Fruit fly (Drosophila melanogaster) whole organism, embryonic: ENCODE results near the gene p115.
A peak's percentile ranks its signal among the peaks of the same experiment; 100 is the strongest.

Experiments
- Awh ChIP-seq: fragments of 200-800 bp; sonication (Bioruptor generic); IDR thresholded peaks from 2 replicates; pipeline ENCODE4, ENCODE4 v1.3.6; 2022; ENCODE audit warnings: missing biosample characterization, missing genetic modification characterization
- Blimp-1 ChIP-seq: fragments of 200-800 bp; sonication (Bioruptor generic); optimal IDR thresholded peaks from 3 replicates; lab custom pipeline; 2018; ENCODE audit warnings: missing biosample characterization, missing genetic modification characterization, mild to moderate bottlenecking, moderate library complexity, missing genetic modification reagents
- CG10321 ChIP-seq: fragments of 200-800 bp; sonication (Bioruptor generic); IDR thresholded peaks from 2 replicates; pipeline ENCODE4 v1.3.6; 2022; ENCODE audit warnings: missing biosample characterization, missing genetic modification characterization
- CG10959 ChIP-seq: fragments of 200-800 bp; sonication (Bioruptor generic); IDR thresholded peaks from 2 replicates; pipeline ENCODE4 v1.3.6; 2022; ENCODE audit warnings: missing biosample characterization, missing genetic modification characterization
- CG11456 ChIP-seq: fragments of 200-800 bp; sonication (Bioruptor generic); IDR thresholded peaks from 3 replicates; pipeline ENCODE4 v1.3.6; 2022; ENCODE audit warnings: missing biosample characterization, missing genetic modification characterization
- CG11695 ChIP-seq: fragments of 200-800 bp; sonication (Bioruptor generic); IDR thresholded peaks from 3 replicates; pipeline ENCODE4 v1.3.6; 2022; ENCODE audit warnings: missing biosample characterization, missing genetic modification characterization
- CG13123 ChIP-seq: fragments of 200-800 bp; sonication (Bioruptor generic); optimal IDR thresholded peaks from 2 replicates; lab custom pipeline; 2016; ENCODE audit warnings: missing biosample characterization, missing genetic modification characterization
- CG13624 ChIP-seq: fragments of 200-800 bp; sonication (Bioruptor generic); optimal IDR thresholded peaks from 2 replicates; lab custom pipeline; 2016; ENCODE audit warnings: missing biosample characterization, missing genetic modification characterization
- CG14667 ChIP-seq: fragments of 200-800 bp; sonication (Bioruptor generic); IDR thresholded peaks from 2 replicates; pipeline ENCODE4 v1.3.6; 2022; ENCODE audit warnings: missing biosample characterization, missing genetic modification characterization
- CG15601 ChIP-seq: fragments of 200-800 bp; sonication (Bioruptor generic); optimal IDR thresholded peaks from 3 replicates; lab custom pipeline; 2019; ENCODE audit warnings: missing biosample characterization, mild to moderate bottlenecking, missing genetic modification characterization, moderate library complexity
- CG16779 ChIP-seq: fragments of 200-800 bp; sonication (Bioruptor generic); IDR thresholded peaks from 2 replicates; pipeline ENCODE4 v1.3.6; 2022; ENCODE audit warnings: missing biosample characterization, missing genetic modification characterization
- CG1792 ChIP-seq: fragments of 200-800 bp; sonication (Bioruptor generic); optimal IDR thresholded peaks from 2 replicates; lab custom pipeline; 2016; ENCODE audit warnings: missing biosample characterization, missing genetic modification characterization
- CG18619 ChIP-seq: fragments of 200-800 bp; sonication (Bioruptor generic); optimal IDR thresholded peaks from 3 replicates; lab custom pipeline; 2017; ENCODE audit warnings: missing biosample characterization, mild to moderate bottlenecking, missing genetic modification characterization
- CG2129 ChIP-seq: fragments of 200-800 bp; sonication (Bioruptor generic); IDR thresholded peaks from 2 replicates; pipeline ENCODE4 v1.3.6; 2022; ENCODE audit warnings: missing biosample characterization, missing genetic modification characterization; ENCODE audit not compliant: partially characterized antibody
- CG31441 ChIP-seq: fragments of 200-800 bp; sonication (Bioruptor generic); IDR thresholded peaks from 2 replicates; pipeline ENCODE4 v1.3.6; 2022; ENCODE audit warnings: missing biosample characterization, missing genetic modification characterization
- CG3163 ChIP-seq: fragments of 200-800 bp; sonication (Bioruptor generic); optimal IDR thresholded peaks from 3 replicates; lab custom pipeline; 2016; ENCODE audit warnings: missing biosample characterization, missing genetic modification characterization
- CG32767 ChIP-seq: fragments of 200-800 bp; sonication (Bioruptor generic); IDR thresholded peaks from 2 replicates; pipeline ENCODE4 v1.3.6; 2022; ENCODE audit warnings: missing biosample characterization, missing genetic modification characterization
- CG3281 ChIP-seq: fragments of 200-800 bp; sonication (Bioruptor generic); optimal IDR thresholded peaks from 3 replicates; lab custom pipeline; 2017; ENCODE audit warnings: missing biosample characterization, mild to moderate bottlenecking, missing genetic modification characterization
- CG4404 ChIP-seq: fragments of 200-800 bp; sonication (Bioruptor generic); IDR thresholded peaks from 2 replicates; pipeline ENCODE4 v1.3.6; 2022; ENCODE audit warnings: missing biosample characterization, missing genetic modification characterization
- CG4820 ChIP-seq: fragments of 200-800 bp; sonication (Bioruptor generic); optimal IDR thresholded peaks from 3 replicates; lab custom pipeline; 2016; ENCODE audit warnings: missing biosample characterization, missing genetic modification characterization
- CG8944 ChIP-seq: fragments of 200-800 bp; sonication (Bioruptor generic); optimal IDR thresholded peaks from 3 replicates; lab custom pipeline; 2016; ENCODE audit warnings: missing biosample characterization, missing genetic modification characterization
- CoRest ChIP-seq: fragments of 200-800 bp; sonication (Bioruptor generic); optimal IDR thresholded peaks from 3 replicates; lab custom pipeline; 2018; ENCODE audit warnings: missing biosample characterization, mild to moderate bottlenecking, missing genetic modification characterization, moderate library complexity
- D19B ChIP-seq: fragments of 200-800 bp; sonication (Bioruptor generic); optimal IDR thresholded peaks from 2 replicates; lab custom pipeline; 2017; ENCODE audit warnings: missing biosample characterization, mild to moderate bottlenecking, missing genetic modification characterization
- Max ChIP-seq: fragments of 200-800 bp; sonication (Bioruptor generic); optimal IDR thresholded peaks from 2 replicates; lab custom pipeline; 2016; ENCODE audit warnings: missing biosample characterization, mild to moderate bottlenecking, missing genetic modification characterization
- Opbp ChIP-seq: fragments of 200-800 bp; sonication (Bioruptor generic); IDR thresholded peaks from 3 replicates; pipeline ENCODE4 v1.3.6; 2022; ENCODE audit warnings: missing biosample characterization, missing genetic modification characterization; ENCODE audit not compliant: partially characterized antibody
- Optix ChIP-seq: fragments of 200-800 bp; sonication (Bioruptor generic); IDR thresholded peaks from 3 replicates; pipeline ENCODE4 v1.3.6; 2022; ENCODE audit warnings: missing biosample characterization, missing genetic modification characterization
- Scr ChIP-seq: fragments of 200-800 bp; sonication (Bioruptor generic); IDR thresholded peaks from 2 replicates; pipeline ENCODE4 v1.3.6; 2022; ENCODE audit warnings: missing biosample characterization, missing genetic modification characterization; ENCODE audit not compliant: partially characterized antibody
- Trl ChIP-seq, 3 experiments: fragments of >200 bp in 2 of 3; fragments of 200-800 bp in 1 of 3; sonication (Bioruptor generic) in 1 of 3; optimal IDR thresholded peaks; 2 replicates in 1 of 3; 3 replicates in 2 of 3; lab custom pipeline; 2016 to 2017; ENCODE audit warnings: missing biosample characterization in 1 of 3, missing genetic modification characterization in 1 of 3
- ac ChIP-seq: fragments of 200-800 bp; sonication (Bioruptor generic); optimal IDR thresholded peaks from 3 replicates; lab custom pipeline; 2017; ENCODE audit warnings: missing biosample characterization, mild to moderate bottlenecking, missing genetic modification characterization
- ara ChIP-seq: fragments of 200-800 bp; sonication (Bioruptor generic); IDR thresholded peaks from 2 replicates; pipeline ENCODE4 v1.3.6; 2022; ENCODE audit warnings: missing biosample characterization, missing genetic modification characterization
- cato ChIP-seq: fragments of 200-800 bp; sonication (Bioruptor generic); optimal IDR thresholded peaks from 2 replicates; lab custom pipeline; 2016; ENCODE audit warnings: missing biosample characterization, missing genetic modification characterization, borderline replicate concordance
- emc ChIP-seq: fragments of 200-800 bp; sonication (Bioruptor generic); optimal IDR thresholded peaks from 2 replicates; lab custom pipeline; 2016; ENCODE audit warnings: missing biosample characterization, missing genetic modification characterization
- eve ChIP-seq, 2 experiments: fragments of >200 bp; optimal IDR thresholded peaks; 2 replicates each; lab custom pipeline; 2017; ENCODE audit warnings: missing biosample characterization in 2 of 2, missing genetic modification characterization in 2 of 2
- gcm ChIP-seq: fragments of 200-800 bp; sonication (Bioruptor generic); optimal IDR thresholded peaks from 2 replicates; lab custom pipeline; 2019; ENCODE audit warnings: missing biosample characterization, mild to moderate bottlenecking, missing genetic modification characterization, moderate library complexity
- kah ChIP-seq: fragments of 200-800 bp; sonication (Bioruptor generic); optimal IDR thresholded peaks from 2 replicates; lab custom pipeline; 2018; ENCODE audit warnings: missing biosample characterization, mild to moderate bottlenecking, missing genetic modification characterization
- knrl ChIP-seq: fragments of 200-800 bp; sonication (Bioruptor generic); IDR thresholded peaks from 3 replicates; pipeline ENCODE4 v1.3.6; 2022; ENCODE audit warnings: missing biosample characterization, missing genetic modification characterization; ENCODE audit not compliant: partially characterized antibody
- lilli ChIP-seq: fragments of 200-800 bp; sonication (Bioruptor generic); optimal IDR thresholded peaks from 3 replicates; lab custom pipeline; 2016; ENCODE audit warnings: missing biosample characterization, missing genetic modification characterization
- maf-S ChIP-seq: fragments of 200-800 bp; sonication (Bioruptor generic); optimal IDR thresholded peaks from 2 replicates; lab custom pipeline; 2016; ENCODE audit warnings: missing biosample characterization, missing genetic modification characterization
- onecut ChIP-seq: fragments of 200-800 bp; sonication (Bioruptor generic); IDR thresholded peaks from 2 replicates; pipeline ENCODE4 v1.3.6; 2022; ENCODE audit warnings: missing biosample characterization, missing genetic modification characterization
- otp ChIP-seq: fragments of 200-800 bp; sonication (Bioruptor generic); IDR thresholded peaks from 3 replicates; pipeline ENCODE4, ENCODE4 v1.3.6; 2022; ENCODE audit warnings: missing biosample characterization, missing genetic modification characterization
- pan ChIP-seq, 4 experiments: fragments of >200 bp in 3 of 4; fragments of 200-800 bp in 1 of 4; sonication (Bioruptor generic) in 1 of 4; optimal IDR thresholded peaks in 3 of 4; IDR thresholded peaks in 1 of 4; 2 replicates each; pipeline versions ENCODE4 v1.3.6 to Lab custom; 2017 to 2022; ENCODE audit warnings: missing biosample characterization in 2 of 4, missing genetic modification characterization in 2 of 4, mixed read lengths in 1 of 4
- sens ChIP-seq: fragments of 200-800 bp; sonication (Bioruptor generic); peaks from one replicate; lab custom pipeline; 2016; ENCODE audit warnings: missing biosample characterization, missing genetic modification characterization
- sim ChIP-seq: fragments of 200-800 bp; sonication (Bioruptor generic); IDR thresholded peaks from 2 replicates; pipeline ENCODE4 v1.3.6; 2022; ENCODE audit warnings: missing biosample characterization, missing genetic modification characterization
- sisA ChIP-seq: fragments of 200-800 bp; sonication (Bioruptor generic); IDR thresholded peaks from 2 replicates; pipeline ENCODE4 v1.3.6; 2022; ENCODE audit warnings: missing biosample characterization, missing genetic modification characterization
- stc ChIP-seq: fragments of 200-800 bp; sonication (Bioruptor generic); IDR thresholded peaks from 2 replicates; pipeline ENCODE4 v1.3.6; 2022; ENCODE audit warnings: missing biosample characterization, missing genetic modification characterization
- stwl ChIP-seq: fragments of 200-800 bp; sonication (Bioruptor generic); optimal IDR thresholded peaks from 3 replicates; lab custom pipeline; 2018; ENCODE audit warnings: missing biosample characterization, mild to moderate bottlenecking, missing genetic modification characterization, moderate library complexity
- tap ChIP-seq: fragments of 200-800 bp; optimal IDR thresholded peaks from 3 replicates; lab custom pipeline; 2019; ENCODE audit warnings: missing biosample characterization, mild to moderate bottlenecking, missing genetic modification characterization, moderate library complexity
- unpg ChIP-seq: fragments of 200-800 bp; sonication (Bioruptor generic); optimal IDR thresholded peaks from 3 replicates; lab custom pipeline; 2018; ENCODE audit warnings: missing biosample characterization, mild to moderate bottlenecking, missing genetic modification characterization, moderate library complexity
- wdn ChIP-seq: fragments of 200-800 bp; sonication (Bioruptor generic); IDR thresholded peaks from 2 replicates; pipeline ENCODE4 v1.3.6; 2022; ENCODE audit warnings: missing biosample characterization, missing genetic modification characterization

Gene p115

DNA sequence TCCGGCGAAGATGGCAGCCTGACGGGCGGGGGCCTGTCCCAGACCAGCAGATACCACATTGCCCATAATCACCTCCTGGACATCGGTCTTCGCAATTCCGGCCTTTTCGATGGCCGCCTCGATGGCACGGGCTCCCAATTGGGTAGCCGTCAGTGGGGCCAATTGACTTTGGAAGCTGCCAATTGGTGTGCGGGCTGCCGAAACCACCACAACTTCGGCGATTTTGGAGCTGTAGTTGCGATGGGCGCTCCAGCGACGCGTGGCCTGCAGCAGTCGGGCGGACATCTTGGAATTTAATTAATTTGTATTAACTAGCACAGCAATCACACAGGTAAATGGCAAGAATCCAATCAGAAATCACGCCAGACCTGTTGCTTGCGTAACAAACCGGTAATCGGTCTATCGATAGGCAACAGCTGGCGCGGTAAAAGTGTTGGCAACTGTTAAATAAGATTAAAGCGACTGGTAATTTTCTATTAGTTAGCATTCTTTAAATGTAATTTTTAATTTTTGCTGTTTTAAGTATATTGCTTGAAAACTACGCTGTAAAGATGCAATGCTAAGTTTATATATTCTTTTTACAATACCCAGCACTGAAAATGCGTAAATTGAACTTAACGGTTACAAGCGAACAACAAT, 5.3 kb upstream of the p115 start, which contains the start of gene Acat1 (continued):
- TF ChIP-seq CG18619 (peak; percentile 15), tap (peak; percentile 27), D19B (GFP tag; lab: Kevin White, UChicago) (no peak), sim (GFP tag; lab: Robert Waterston, UW) (no peak), sisA (GFP tag; lab: Robert Waterston, UW) (peak; percentile 51), Blimp-1 (GFP tag; lab: Kevin White, UChicago) (peak; percentile 64), CG10959 (no peak), CG8944 (GFP tag; lab: Kevin White, UChicago) (no peak), CoRest (tag; lab: Kevin White, UChicago) (peak; percentile 37), CG4404 (GFP tag; lab: Robert Waterston, UW) (no peak), otp (GFP tag; lab: Robert Waterston, UW) (peak; percentile 50; the same call in 1 of the 3 replicates), CG32767 (GFP tag; lab: Robert Waterston, UW) (no peak), CG31441 (GFP tag; lab: Robert Waterston, UW) (0 out of 2 replicates have a peak, but pooled peaks have one; percentile 40), CG2129 (GFP tag; lab: Robert Waterston, UW) (no peak), CG13123 (no peak), onecut (GFP tag; lab: Robert Waterston, UW) (no peak), CG14667 (GFP tag; lab: Robert Waterston, UW) (no peak), Trl (optimal IDR thresholded peaks at IDR 0.05; lab: Kevin White, UChicago) (no peak), Trl (GFP tag; optimal IDR thresholded peaks at IDR 0.05; lab: Kevin White, UChicago) (peak; percentile 52), CG11695 (GFP tag; lab: Robert Waterston, UW) (peak; percentile 47; the same call in 1 of the 3 replicates), Opbp (peak; percentile 20; the same call in 1 of the 3 replicates), stc (GFP tag; lab: Robert Waterston, UW) (peak; percentile 66), CG13624 (GFP tag; lab: Kevin White, UChicago) (peak; percentile 39), cato (peak; percentile 12), Awh (GFP tag; lab: Robert Waterston, UW) (peak; percentile 47; the same call in 1 of the 2 replicates), wdn (GFP tag; lab: Robert Waterston, UW) (0 out of 2 replicates have a peak, but pooled peaks have one; percentile 14), CG4820 (peak; percentile 34), CG3163 (GFP tag; lab: Kevin White, UChicago) (no peak), Optix (GFP tag; lab: Robert Waterston, UW) (no peak), stwl (peak; percentile 87), CG3281 (GFP tag; lab: Kevin White, UChicago) (no peak), emc (GFP tag; lab: Kevin White, UChicago) (no peak), gcm (GFP tag; lab: Kevin White, UChicago) (peak; percentile 8), knrl (GFP tag; lab: Robert Waterston, UW) (peak; percentile 35; the same call in 1 of the 3 replicates), ara (peak; percentile 38; the same call in 1 of the 2 replicates), Max (peak; percentile 54), CG11456 (peak; percentile 72; the same call in 2 of the 3 replicates), eve (GFP tag; optimal IDR thresholded peaks at IDR 0.05; lab: Kevin White, UChicago) (no peak), maf-S (GFP tag; lab: Kevin White, UChicago) (peak; percentile 2), CG1792 (GFP tag; lab: Kevin White, UChicago) (no peak), Scr (peak; percentile 51), CG16779 (no peak), unpg (GFP tag; lab: Kevin White, UChicago) (no peak), ac (GFP tag; lab: Kevin White, UChicago) (no peak), sens (GFP tag; lab: Kevin White, UChicago) (peak; percentile 96), kah (GFP tag; lab: Kevin White, UChicago) (peak; percentile 43), pan (optimal IDR thresholded peaks at IDR 0.05; lab: Kevin White, UChicago) (no peak), pan (GFP tag; optimal IDR thresholded peaks at IDR 0.05 in 1 of 2, IDR thresholded peaks at IDR 0.05 in 1 of 2) (peak in 1 of 2 experiments; percentile 61), lilli (GFP tag; lab: Kevin White, UChicago) (peak; percentile 80), CG10321 (GFP tag; lab: Robert Waterston, UW) (no peak), CG15601 (no peak)
